Worm (Caenorhabditis elegans) whole organism, dauer: Measurements from ENCODE around the gene sel-2.

Experiments used
- unc-62 ChIP-seq: sonication (generic microtip); optimal IDR thresholded peaks from 2 replicates; lab custom pipeline; 2017; ENCODE audit warnings: missing biosample characterization, missing genetic modification reagents, missing genetic modification characterization

The sel-2 gene

DNA sequence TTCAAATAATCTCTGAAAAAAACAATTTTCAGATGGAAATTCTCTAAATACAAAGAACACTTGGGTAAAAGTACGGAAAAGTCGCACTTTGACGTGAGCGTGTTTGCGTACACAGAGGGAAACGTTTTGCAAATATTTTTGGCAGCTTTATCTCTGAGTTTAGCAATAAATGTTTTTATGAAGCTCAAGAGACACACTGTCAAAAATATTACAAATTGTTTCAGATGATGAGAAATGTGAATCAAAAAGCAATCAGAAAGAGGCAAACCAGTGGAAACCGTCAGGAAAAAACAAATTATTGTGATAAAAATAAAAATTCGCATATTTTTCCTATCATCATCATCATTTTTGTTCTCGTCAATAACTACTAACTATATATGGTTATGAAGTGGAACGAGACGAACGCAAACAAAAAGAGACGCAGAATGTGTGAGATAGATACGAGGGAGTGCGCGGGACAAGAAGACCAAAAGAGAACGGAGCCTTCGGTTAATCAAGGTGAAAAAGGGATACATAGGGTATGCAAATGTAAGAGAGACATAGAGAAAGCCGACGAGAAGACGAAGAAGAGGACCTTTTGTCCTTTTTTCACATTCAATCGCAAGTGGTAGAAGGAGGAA, at the start of gene sel-2:
Gene sel-2, minus strand, starts transcription at position 51 of the 620 bp plus-strand sequence.
- no peak for TF ChIP-seq unc-62 (GFP tag; lab: Kevin White, UChicago)

DNA sequence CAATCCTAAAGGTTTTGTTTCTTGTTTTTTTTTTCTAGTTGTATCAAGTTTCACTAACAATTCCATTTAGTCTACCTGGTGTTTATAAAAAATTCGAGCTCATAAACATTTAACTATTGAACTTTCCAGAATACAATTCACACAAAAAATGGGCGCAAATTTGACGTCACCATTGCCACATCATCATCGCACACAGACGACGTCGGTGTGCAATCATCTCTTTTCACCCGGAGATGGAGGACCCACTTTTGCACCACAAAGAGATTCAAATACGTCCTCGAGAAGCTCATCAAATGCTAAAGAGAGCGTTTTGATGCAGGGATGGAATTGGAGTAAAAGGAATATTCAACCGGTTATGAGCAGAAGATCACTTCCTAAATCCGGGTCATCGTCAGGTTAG, 47.2 kb upstream of the sel-2 start:
- no peak for TF ChIP-seq unc-62 (GFP tag; lab: Kevin White, UChicago)

DNA sequence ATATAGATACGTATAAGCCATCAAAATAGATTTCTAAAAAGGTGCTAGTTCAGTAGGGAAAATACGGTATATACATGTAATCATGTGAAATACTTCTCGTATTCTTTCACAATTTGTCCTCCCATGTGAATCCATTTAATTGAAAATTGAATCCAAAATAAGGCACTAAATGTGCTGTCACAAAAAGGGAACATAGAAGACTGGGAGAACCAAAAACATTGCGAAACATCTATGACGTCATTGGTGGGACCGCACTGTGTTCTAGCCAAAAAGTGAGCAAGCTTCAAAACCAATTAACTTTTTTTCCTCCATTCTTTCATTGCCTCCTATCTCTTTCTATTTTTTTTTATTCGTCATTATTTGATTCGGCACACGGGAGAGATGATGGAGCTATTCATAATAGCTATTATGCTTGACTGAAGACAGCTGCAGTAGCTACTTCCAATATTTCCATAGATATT, 46.2 kb upstream of the sel-2 start, which contains the start of gene cdka-1:
Gene cdka-1, plus strand, starts transcription at position 411 of the 461 bp plus-strand sequence.
- no peak for TF ChIP-seq unc-62 (GFP tag; lab: Kevin White, UChicago)

DNA sequence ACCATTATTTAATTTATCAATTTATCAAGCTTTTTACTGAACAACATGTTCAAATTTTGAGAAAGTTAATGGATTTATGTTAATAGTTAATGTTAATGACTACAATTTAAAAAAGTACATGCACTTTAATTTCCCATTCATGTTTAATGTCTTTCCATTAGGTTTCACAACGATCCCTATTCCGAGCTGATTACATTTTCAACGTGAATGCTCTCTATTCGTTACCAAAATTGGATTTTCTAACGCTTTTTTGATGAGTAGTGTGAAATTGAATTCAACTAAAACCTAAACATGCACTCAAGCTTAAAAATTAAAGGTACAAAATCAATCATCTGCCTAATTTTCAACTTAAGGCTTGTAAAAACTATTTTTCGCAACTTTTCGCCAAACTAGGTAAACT, 45.2 kb upstream of the sel-2 start:
- no peak for TF ChIP-seq unc-62 (GFP tag; lab: Kevin White, UChicago)

DNA sequence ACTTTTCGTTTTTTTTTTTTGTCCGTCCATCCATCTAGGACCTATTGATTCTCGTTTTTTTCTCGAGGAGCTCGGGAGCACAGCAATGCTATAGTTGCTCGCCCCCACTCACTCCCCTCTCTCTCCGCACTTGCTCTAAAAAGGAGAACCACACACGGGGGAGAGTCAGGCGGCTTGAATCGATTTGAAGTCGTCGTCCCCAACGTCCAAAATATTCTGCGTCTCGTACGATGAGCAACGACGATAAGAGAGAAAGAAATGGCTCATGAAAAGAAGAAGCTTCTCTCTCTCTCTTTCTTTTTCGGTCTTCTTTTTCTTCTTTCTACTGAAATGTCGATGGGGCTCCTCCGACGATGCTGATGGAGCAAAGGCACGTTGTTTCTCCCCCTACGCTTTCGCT, 44.2 kb upstream of the sel-2 start:
- no peak for TF ChIP-seq unc-62 (GFP tag; lab: Kevin White, UChicago)

DNA sequence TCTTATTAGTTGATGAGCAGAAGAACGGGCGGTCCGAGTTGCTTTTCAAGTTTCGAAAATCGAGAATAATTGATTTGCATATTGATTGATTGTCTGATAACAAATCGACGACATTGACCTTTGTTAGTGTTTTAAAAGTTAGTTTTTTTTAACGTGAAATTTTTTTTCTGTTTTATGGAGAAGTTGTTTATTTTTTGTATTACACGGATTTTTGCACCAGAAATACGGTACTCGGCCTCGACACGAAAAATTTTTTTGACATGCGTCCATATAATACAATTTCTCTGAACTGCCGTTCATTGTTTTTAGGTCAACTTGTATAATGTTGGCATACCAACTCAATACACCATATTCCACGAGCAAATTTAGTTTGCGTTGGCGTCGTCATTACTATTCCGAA, 43.2 kb upstream of the sel-2 start, which contains the start of gene T23F11.2:
Gene T23F11.2, minus strand, starts transcription at position 101 of the 400 bp plus-strand sequence.
- no peak for TF ChIP-seq unc-62 (GFP tag; lab: Kevin White, UChicago)

DNA sequence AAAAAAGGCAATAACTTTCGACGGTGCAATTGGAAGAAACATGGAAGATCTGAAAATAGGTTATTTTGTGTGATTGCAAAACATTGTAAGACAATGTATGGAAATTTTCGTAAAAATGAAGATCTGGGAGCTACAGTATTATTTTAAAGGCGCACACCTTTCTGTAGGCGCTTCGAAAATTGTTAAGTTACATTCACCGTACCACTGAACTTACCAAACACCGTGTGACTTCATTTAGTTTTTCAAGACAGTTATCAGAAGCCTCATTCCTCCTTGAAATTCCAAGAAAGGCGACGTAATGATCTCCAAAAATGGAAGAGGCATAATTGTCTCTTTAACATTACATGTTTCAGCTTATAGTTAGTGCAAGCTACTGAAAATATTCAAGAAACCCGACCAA, 41.7 kb upstream of the sel-2 start:
- TF ChIP-seq unc-62 (GFP tag; lab: Kevin White, UChicago) = no peak

DNA sequence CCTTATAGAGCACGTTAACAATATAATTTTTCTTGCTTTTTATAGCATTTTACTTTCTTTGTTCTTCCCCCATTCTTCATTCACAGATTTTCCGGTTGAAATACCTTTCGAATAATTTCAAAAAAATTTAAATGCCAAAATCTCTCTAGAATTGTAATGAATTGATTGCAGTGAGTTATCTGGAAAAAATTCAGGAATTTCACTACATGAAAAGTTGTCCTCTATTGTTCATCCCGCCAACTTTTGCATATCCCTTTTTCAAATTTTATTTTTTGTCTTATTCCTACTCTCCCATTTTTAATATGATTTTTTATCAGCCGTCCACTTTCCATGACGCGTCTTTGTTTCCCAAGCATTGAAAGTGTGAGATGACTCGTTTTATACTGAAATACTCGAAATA, 41.2 kb upstream of the sel-2 start:
- TF ChIP-seq unc-62 (GFP tag; lab: Kevin White, UChicago) = no peak

DNA sequence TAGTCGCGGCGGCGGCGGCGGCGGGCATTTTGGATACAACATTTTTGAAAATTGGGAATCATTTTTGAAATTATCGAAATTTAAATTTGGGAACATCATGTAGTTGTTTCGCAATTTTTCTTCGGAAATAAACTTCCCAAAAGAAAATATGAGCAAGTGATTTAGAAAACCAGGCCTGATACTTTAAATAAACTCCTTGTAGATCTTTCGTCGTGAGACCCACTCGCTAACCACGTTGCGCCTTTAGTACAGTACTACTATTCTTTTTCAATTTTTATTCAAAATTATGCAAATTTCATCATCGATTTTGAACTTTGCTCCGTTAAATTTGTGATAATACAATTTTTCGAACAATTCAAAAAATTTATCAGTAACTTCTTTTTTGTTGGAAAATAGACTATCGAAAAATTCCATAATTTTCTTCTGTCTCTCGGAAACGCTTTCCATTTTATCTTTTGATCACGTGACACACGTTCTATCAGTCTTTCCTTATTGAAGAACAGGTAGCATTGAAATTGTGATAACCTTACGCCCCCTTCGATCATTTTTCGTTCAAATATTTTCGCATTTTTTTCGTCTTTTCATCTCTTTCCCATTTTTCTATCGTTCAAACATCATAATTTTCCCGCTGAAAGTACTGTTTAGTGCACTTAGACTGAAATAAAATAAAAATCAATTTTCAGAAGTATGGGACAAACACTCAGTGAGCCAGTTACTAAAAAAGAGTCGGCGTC, 37.8 kb upstream of the sel-2 start, which contains the start of gene ppm-2:
Gene ppm-2, plus strand, starts transcription at position 684 of the 734 bp plus-strand sequence.
- TF ChIP-seq unc-62 (GFP tag; lab: Kevin White, UChicago) = no peak

DNA sequence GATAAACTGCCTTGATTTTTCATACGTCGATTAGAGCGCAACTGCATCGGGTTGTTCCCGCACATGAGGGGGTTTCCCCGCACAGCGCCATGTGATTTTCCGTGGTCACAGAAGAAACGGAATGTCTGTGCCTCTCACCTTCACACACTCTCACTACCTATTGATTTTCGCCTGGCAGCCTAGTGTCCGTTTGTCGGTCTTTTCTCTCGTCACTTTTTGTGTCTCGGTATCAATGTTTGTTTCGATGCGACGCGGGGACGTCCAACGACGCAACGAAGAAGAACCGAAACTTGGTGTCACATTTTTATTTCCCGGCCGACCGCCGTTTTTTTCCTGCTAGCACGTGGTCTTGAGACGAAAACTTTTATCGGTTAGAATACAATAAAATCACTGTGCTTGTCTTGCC, 37.2 kb upstream of the sel-2 start:
- TF ChIP-seq unc-62 (GFP tag; lab: Kevin White, UChicago) = no peak

DNA sequence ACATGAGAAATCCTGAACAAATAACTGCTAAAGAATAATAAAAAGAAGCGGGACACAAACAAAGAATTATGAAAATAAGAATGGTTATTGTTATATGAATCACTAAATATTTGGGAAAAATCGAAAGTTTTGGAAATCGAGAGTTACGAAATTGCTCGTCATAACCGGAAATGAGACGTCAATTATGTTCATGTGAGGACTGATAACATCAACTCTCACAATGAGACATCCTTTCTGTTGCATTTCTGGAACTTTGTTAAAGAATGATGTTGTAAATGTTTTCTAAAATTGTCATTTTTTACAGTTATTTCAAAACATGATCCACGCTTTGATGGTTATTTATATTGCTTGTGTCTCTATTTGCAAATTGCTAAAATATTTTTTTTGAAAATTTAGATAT, 35.7 kb upstream of the sel-2 start, which contains the start of gene T23F11.6:
Gene T23F11.6, minus strand, starts transcription at position 45 of the 400 bp plus-strand sequence.
- no peak for TF ChIP-seq unc-62 (GFP tag; lab: Kevin White, UChicago)

DNA sequence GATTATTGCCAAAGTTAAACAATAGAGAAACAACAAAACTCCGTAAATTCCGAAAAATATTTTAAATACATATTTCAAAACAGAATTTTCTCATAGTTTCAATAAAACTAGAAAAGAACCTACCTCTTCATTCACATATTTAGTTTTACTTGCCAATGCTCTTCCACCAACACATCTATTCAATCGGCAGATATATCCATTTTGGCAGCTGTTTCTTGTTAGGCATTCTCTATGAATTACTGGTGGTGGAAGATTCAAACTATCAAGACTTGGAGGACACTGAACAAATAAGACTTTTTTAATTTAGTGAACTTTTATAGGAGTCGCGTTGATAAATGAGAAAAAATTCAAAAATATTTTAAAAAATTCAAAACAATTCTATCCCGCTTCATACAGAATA, 35.2 kb upstream of the sel-2 start:
- TF ChIP-seq unc-62 (GFP tag; lab: Kevin White, UChicago) = no peak

DNA sequence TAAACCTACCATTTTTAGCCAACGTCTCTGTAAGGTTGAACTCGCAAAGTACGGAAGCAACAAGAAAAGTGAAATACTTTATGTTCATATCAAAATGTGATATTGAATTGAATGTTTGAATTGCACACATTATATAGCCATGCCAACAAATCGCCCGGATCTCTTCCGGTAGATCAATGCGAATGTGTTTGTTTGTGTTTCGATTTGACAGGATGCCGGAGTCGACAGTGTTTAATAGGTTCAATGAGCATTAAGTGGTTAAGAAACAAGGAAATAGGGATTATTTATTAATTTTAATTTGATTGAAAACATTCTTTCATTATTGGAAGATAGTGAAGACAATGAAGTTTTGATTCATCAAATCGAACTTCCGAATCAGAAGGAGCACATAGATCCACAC, 34.1 kb upstream of the sel-2 start, which contains the start of gene pqn-29:
Gene pqn-29, minus strand, starts transcription at position 101 of the 400 bp plus-strand sequence.
- no peak for TF ChIP-seq unc-62 (GFP tag; lab: Kevin White, UChicago)

DNA sequence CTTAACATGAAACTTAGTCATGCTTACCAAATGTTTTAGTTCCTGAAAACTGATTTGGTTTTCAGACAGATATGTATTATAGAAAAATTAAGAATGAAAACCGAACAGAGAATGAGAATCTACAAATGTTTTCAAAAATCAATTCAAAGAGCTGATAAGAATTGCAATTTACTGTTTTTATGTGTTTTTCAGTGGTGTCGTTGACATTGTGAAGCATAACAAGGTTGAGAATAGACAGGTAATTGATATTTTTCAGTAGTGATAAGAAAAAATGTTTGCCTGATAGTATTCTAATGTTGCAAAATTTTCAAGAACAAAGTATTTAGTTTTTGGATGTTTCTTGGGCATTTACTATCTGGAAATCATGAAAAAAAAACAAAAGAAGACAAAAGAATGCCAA, 31.1 kb upstream of the sel-2 start, which contains the start of gene pfas-1:
Gene pfas-1, minus strand, starts transcription at position 49 of the 400 bp plus-strand sequence.
- TF ChIP-seq unc-62 (GFP tag; lab: Kevin White, UChicago) = no peak

DNA sequence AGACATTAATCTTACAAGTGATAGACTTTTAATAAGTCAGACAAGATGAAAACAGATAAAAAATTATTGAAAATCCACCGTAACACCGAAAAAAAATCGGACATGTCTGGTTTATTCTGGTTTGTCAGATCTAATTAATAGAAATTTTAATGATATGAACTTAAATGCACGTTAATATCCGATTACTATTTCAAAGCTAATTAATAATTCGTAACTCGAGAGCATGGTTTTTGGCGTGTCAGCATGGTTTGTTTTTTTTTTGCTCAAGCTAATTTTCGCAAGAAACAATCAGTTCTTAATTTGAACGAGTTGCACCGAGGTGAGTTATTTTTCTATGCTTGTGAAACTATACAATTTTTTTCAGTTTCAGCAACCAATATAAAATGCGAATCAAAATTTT, 22.8 kb upstream of the sel-2 start, which contains the start of gene clec-153:
Gene clec-153, plus strand, starts transcription at position 301 of the 400 bp plus-strand sequence.
- no peak for TF ChIP-seq unc-62 (GFP tag; lab: Kevin White, UChicago)

DNA sequence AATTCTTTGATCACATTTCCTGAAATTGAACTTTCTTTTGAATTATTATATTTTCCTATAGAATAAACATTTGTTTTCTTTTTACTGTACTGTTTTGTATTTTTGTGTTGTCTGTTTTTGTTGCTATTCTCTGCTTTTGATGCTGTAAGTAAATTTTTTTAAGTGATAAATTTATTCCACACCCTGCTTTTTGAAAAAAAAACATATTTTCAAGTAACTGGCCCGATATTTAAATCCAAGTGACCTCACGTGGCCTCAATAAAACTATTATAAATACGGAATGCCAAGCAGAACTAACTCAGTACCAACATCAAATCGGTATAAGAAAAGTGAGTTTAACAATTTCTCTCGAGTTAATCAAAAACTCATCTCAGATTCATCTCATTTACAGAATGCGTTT, 16.0 kb upstream of the sel-2 start, which contains the start of gene clec-151:
Gene clec-151, plus strand, starts transcription at position 301 of the 400 bp plus-strand sequence.
- TF ChIP-seq unc-62 (GFP tag; lab: Kevin White, UChicago) = no peak
